Fruit fly (Drosophila melanogaster) whole organism, prepupa: Measurements from ENCODE around the gene drm.

Experiments used
- Blimp-1 ChIP-seq: fragments of 200-800 bp; sonication (Bioruptor generic); optimal IDR thresholded peaks from 3 replicates; lab custom pipeline; 2017; ENCODE audit warnings: missing biosample characterization, missing genetic modification characterization, mild to moderate bottlenecking, moderate library complexity, missing genetic modification reagents
- CG4318 ChIP-seq: fragments of 200-800 bp; sonication (Bioruptor generic); optimal IDR thresholded peaks from 3 replicates; lab custom pipeline; 2017; ENCODE audit warnings: missing biosample characterization, mild to moderate bottlenecking, missing genetic modification characterization
- CG6163 ChIP-seq: fragments of 200-800 bp; sonication (Bioruptor generic); IDR thresholded peaks from 3 replicates; pipeline ENCODE4 v1.3.6; 2022; ENCODE audit warnings: missing biosample characterization, missing genetic modification characterization
- CG6792 ChIP-seq: fragments of 200-800 bp; sonication (Bioruptor generic); optimal IDR thresholded peaks from 3 replicates; lab custom pipeline; 2016; ENCODE audit warnings: missing biosample characterization, missing genetic modification characterization
- CG6854 ChIP-seq: fragments of 200-800 bp; sonication (Bioruptor generic); optimal IDR thresholded peaks from 2 replicates; lab custom pipeline; 2017; ENCODE audit warnings: missing biosample characterization, mild to moderate bottlenecking, missing genetic modification characterization
- CG8319 ChIP-seq: fragments of 200-800 bp; sonication (Bioruptor generic); optimal IDR thresholded peaks from 3 replicates; lab custom pipeline; 2016; ENCODE audit warnings: missing biosample characterization, missing genetic modification characterization
- Eip75B ChIP-seq: fragments of 200-800 bp; sonication (Bioruptor generic); optimal IDR thresholded peaks from 3 replicates; lab custom pipeline; 2016; ENCODE audit warnings: missing biosample characterization, missing genetic modification characterization
- Hr39 ChIP-seq: fragments of 200-800 bp; sonication (Bioruptor generic); optimal IDR thresholded peaks from 2 replicates; lab custom pipeline; 2016; ENCODE audit warnings: missing biosample characterization, missing genetic modification characterization
- acj6 ChIP-seq: fragments of 200-800 bp; sonication (Bioruptor generic); optimal IDR thresholded peaks from 3 replicates; lab custom pipeline; 2016; ENCODE audit warnings: missing biosample characterization, missing genetic modification characterization
- net ChIP-seq: fragments of 200-800 bp; sonication (Bioruptor generic); optimal IDR thresholded peaks from 3 replicates; lab custom pipeline; 2016; ENCODE audit warnings: missing biosample characterization, missing genetic modification characterization
- salr ChIP-seq, 2 experiments: fragments of 200-800 bp; sonication (Bioruptor generic); optimal IDR thresholded peaks; 3 replicates each; lab custom pipeline; 2016 to 2018; ENCODE audit warnings: missing biosample characterization in 2 of 2, missing genetic modification characterization in 2 of 2, mild to moderate bottlenecking in 1 of 2
- vri ChIP-seq: fragments of 200-800 bp; sonication (Bioruptor generic); optimal IDR thresholded peaks from 3 replicates; lab custom pipeline; 2016; ENCODE audit warnings: missing biosample characterization, mild to moderate bottlenecking, missing genetic modification characterization

DNA sequence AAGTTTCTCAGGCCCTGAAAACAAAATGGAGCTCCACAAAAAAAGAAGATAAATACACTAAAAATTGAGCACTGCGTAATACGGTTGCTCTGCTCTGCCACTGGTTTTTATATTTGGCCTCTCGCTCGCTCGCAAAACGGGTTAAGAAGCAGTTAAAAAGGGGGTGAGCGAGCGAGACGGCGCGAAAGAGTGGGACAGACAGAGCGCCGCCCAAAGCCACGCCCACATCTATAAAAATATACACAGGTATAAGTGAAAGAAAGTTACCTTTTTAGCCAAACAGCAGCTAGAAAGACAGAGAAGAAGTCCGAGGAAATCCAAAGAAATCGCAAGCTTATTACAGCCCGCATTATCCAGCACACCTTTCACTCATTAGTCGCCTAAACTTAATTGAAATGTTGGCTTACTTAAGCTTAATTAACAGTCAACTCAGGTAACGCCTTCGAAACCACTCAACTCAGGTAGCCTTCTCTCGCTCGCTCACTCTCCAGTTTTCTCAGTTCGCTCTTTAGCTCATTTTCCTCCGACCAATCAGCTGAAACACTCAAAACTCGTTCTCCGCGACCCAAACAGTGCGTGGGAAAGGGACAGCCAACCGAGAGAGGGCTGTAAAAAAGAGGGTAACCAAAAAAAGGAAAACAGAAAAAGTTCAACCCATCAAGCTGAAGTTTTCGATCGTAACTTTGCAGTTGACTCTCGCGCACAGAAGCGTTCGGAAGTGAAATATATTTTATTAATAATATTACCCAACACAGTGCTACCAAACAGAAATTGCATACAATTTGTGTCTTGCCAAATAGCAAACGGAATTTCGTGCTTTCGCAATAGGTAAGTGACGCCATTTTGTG lies at the start of gene drm:
- TF ChIP-seq salr (GFP tag; optimal IDR thresholded peaks at IDR 0.05; lab: Kevin White, UChicago) (no peak), CG8319 (GFP tag; lab: Kevin White, UChicago) (no peak), CG4318 (no peak), CG6792 (no peak), acj6 (no peak), Blimp-1 (GFP tag; lab: Kevin White, UChicago) (no peak), CG6854 (GFP tag; lab: Kevin White, UChicago) (no peak), Hr39 (no peak), CG6163 (GFP tag; lab: Robert Waterston, UW) (peak; percentile 21; the same call in 1 of the 3 replicates), net (GFP tag; lab: Kevin White, UChicago) (no peak), vri (GFP tag; lab: Kevin White, UChicago) (no peak), Eip75B (GFP tag; lab: Kevin White, UChicago) (no peak)
